Worm (Caenorhabditis elegans): ENCODE results near the gene F40D4.13.

- no peak for TF ChIP-seq tbx-2 (tag; optimal IDR thresholded peaks at IDR 0.05)
- no peak for TF ChIP-seq ceh-18 (tag; optimal IDR thresholded peaks at IDR 0.05)
- no peak for TF ChIP-seq fkh-10 (GFP tag; optimal IDR thresholded peaks at IDR 0.05)
- no peak for TF ChIP-seq ceh-48 (tag; optimal IDR thresholded peaks at IDR 0.05)
- no peak for TF ChIP-seq pax-1 (tag; optimal IDR thresholded peaks at IDR 0.05)
- no peak for TF ChIP-seq madf-2 (tag; optimal IDR thresholded peaks at IDR 0.05)
- no peak for TF ChIP-seq pag-3 (tag; optimal IDR thresholded peaks at IDR 0.05; ENCODE audit: borderline replicate concordance)
- no peak for TF ChIP-seq eyg-1 (tag; optimal IDR thresholded peaks at IDR 0.05)
- TF ChIP-seq zip-5 (tag; optimal IDR thresholded peaks at IDR 0.05), result no peak
- TF ChIP-seq sox-4 (tag; optimal IDR thresholded peaks at IDR 0.05), result no peak
- TF ChIP-seq ceh-14 (tag; optimal IDR thresholded peaks at IDR 0.05), result no peak
- no peak for TF ChIP-seq ceh-6 (GFP tag; optimal IDR thresholded peaks at IDR 0.05)
- TF ChIP-seq dmd-4 (tag; optimal IDR thresholded peaks at IDR 0.05; ENCODE audit: borderline replicate concordance), result no peak
- no peak for TF ChIP-seq nfya-1 (tag; optimal IDR thresholded peaks at IDR 0.05)
These were observed 16.7 kb upstream of the F40D4.13 start, which contains the start of gene srbc-25 for ce11 chrV:17173738-17174137.

Data from whole organism, late embryonic.